Fruit fly (Drosophila melanogaster) whole organism: ENCODE results near the gene Cda5.

ENCODE experiments used
- Dll ChIP-seq: fragments of >200 bp; optimal IDR thresholded peaks from 2 replicates; lab custom pipeline; 2017
- EcR ChIP-seq, 2 experiments: fragments of >200 bp; optimal IDR thresholded peaks; 2 replicates each; lab custom pipeline; 2017; ENCODE audit warnings: missing biosample characterization in 2 of 2, missing genetic modification characterization in 2 of 2, missing genetic modification reagents in 2 of 2
- usp ChIP-seq: fragments of >200 bp; optimal IDR thresholded peaks from 2 replicates; lab custom pipeline; 2017; ENCODE audit warnings: missing biosample characterization, missing genetic modification characterization, mixed read lengths

dm6 chr2L:87255-87723 is 22.1 kb upstream of the Cda5 start, which contains the start of gene net:
- TF ChIP-seq Dll (lab: Kevin White, UChicago) = no peak
- no peak for TF ChIP-seq usp (GFP tag; lab: Kevin White, UChicago)
- TF ChIP-seq EcR (GFP tag; optimal IDR thresholded peaks at IDR 0.05; lab: Kevin White, UChicago) = no peak
